Worm (Caenorhabditis elegans): ENCODE data around the gene nos-2.

Gene nos-2

DNA sequence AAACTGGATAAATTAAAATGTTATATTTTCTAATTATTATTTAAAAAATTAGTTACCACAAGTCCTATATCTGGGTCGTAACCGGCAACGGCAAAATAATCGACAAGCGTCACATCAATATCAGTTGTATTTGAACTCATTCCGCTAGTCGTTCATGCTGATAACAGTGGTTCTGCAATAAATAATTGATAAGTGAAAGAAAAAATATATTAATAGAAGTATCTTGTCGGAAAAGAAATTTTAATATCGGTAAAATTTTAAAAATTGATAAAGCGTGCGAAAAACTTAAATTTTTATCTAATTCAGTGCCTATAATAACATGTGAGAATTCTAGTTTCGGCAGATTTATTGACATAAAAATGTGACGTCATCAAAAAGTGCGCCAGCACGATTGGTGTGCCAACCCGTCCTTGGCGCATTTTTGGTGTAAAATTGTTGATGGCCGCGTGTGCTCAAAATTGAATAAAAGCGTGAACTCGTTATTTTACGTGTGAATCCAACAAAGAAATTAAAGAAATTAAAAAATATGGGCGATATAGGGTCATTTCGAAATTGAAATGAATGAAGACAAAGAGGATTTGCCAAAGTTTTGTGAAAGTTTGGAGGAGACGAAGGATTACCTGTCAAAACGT is 42.9 kb upstream of the nos-2 start, which contains the start of the genes lst-6 and lst-5 (continued):
- TF ChIP-seq attf-3 (GFP tag; conservative IDR thresholded peaks at IDR 0.05): peak; percentile 49; the same call in 1 of the 2 replicates
- TF ChIP-seq aptf-2 (GFP tag; conservative IDR thresholded peaks at IDR 0.05): no peak
- TF ChIP-seq zfh-2 (GFP tag; conservative IDR thresholded peaks at IDR 0.05): no peak
- no peak for TF ChIP-seq B0261.1 (tag; optimal IDR thresholded peaks at IDR 0.05)
- no peak for TF ChIP-seq nhr-120 (GFP tag; IDR thresholded peaks at IDR 0.05)
- no peak for TF ChIP-seq bed-1 (GFP tag; IDR thresholded peaks at IDR 0.05)
- TF ChIP-seq cebp-1 (GFP tag; IDR thresholded peaks at IDR 0.05): no peak
- peak; percentile 54 for TF ChIP-seq cebp-1 (tag; optimal IDR thresholded peaks at IDR 0.05)
- TF ChIP-seq C06A6.2 (GFP tag; conservative IDR thresholded peaks at IDR 0.05): no peak
- no peak for TF ChIP-seq ZK185.1 (tag; optimal IDR thresholded peaks at IDR 0.05; ENCODE audit: poor library complexity, severe bottlenecking)
- TF ChIP-seq F39B2.1 (GFP tag; IDR thresholded peaks at IDR 0.05): no peak
- TF ChIP-seq mel-28 (tag; optimal IDR thresholded peaks at IDR 0.05; ENCODE audit: borderline replicate concordance): no peak
- TF ChIP-seq ceh-79 (tag; optimal IDR thresholded peaks at IDR 0.05): no peak
- no peak for TF ChIP-seq hlh-12 (tag; optimal IDR thresholded peaks at IDR 0.05)
- no peak for TF ChIP-seq let-526 (GFP tag; IDR thresholded peaks at IDR 0.05)
- no peak for TF ChIP-seq ekl-4 (GFP tag; IDR thresholded peaks at IDR 0.05)
- TF ChIP-seq somi-1 (GFP tag; optimal IDR thresholded peaks at IDR 0.05): no peak
- no peak for TF ChIP-seq ztf-25 (GFP tag; IDR thresholded peaks at IDR 0.05)
- no peak for TF ChIP-seq tlf-1 (GFP tag; optimal IDR thresholded peaks at IDR 0.05)
- no peak for TF ChIP-seq rcor-1 (GFP tag; IDR thresholded peaks at IDR 0.05)
- TF ChIP-seq tbx-9 (tag; optimal IDR thresholded peaks at IDR 0.05; ENCODE audit: borderline replicate concordance): no peak
- TF ChIP-seq gei-17 (GFP tag; optimal IDR thresholded peaks at IDR 0.05): no peak
- no peak for TF ChIP-seq T26A5.8 (tag; optimal IDR thresholded peaks at IDR 0.05)
- no peak for TF ChIP-seq snpc-1.3 (tag; optimal IDR thresholded peaks at IDR 0.05; ENCODE audit: insufficient read depth)
- TF ChIP-seq chd-7 (tag; optimal IDR thresholded peaks at IDR 0.05): no peak
- TF ChIP-seq nhr-90 (tag; optimal IDR thresholded peaks at IDR 0.05): no peak
- no peak for TF ChIP-seq nfyb-1 (GFP tag; IDR thresholded peaks at IDR 0.05)
- 0 out of 2 replicates have a peak, but pooled peaks have one; percentile 33 for TF ChIP-seq dox-1 (GFP tag; IDR thresholded peaks at IDR 0.05)
- TF ChIP-seq F55B11.4 (tag; optimal IDR thresholded peaks at IDR 0.05; ENCODE audit: borderline replicate concordance, insufficient read depth): no peak
- no peak for TF ChIP-seq lsl-1 (GFP tag; optimal IDR thresholded peaks at IDR 0.05)
- no peak for TF ChIP-seq ceh-58 (GFP tag; IDR thresholded peaks at IDR 0.05)
- no peak for TF ChIP-seq nhr-179 (tag; optimal IDR thresholded peaks at IDR 0.05)
- no peak for TF ChIP-seq K12H6.12 (tag; optimal IDR thresholded peaks at IDR 0.05)
- TF ChIP-seq mes-4 (tag; optimal IDR thresholded peaks at IDR 0.05): no peak
- no peak for TF ChIP-seq ceh-40 (GFP tag; IDR thresholded peaks at IDR 0.05)
- TF ChIP-seq lir-1 (GFP tag; conservative IDR thresholded peaks at IDR 0.05): no peak
- TF ChIP-seq nhr-80 (tag; optimal IDR thresholded peaks at IDR 0.05): peak; percentile 69
- peak in 1 of 2 experiments; percentile 23 for TF ChIP-seq let-607 (tag; optimal IDR thresholded peaks at IDR 0.05)
- TF ChIP-seq hsf-1 (GFP tag; IDR thresholded peaks at IDR 0.05): no peak

All from whole organism, young adult.